Worm (Caenorhabditis elegans) whole organism, midembryonic: ENCODE data around the gene ZK930.7.

Source experiments
- cog-1 ChIP-seq: sonication (generic microtip); optimal IDR thresholded peaks from 2 replicates; lab custom pipeline; 2016; ENCODE audit warnings: missing genetic modification characterization, missing compliant biosample characterization
- flt-1 ChIP-seq: fragments of 200-800 bp; sonication (Bioruptor generic); IDR thresholded peaks from 2 replicates; pipeline ENCODE4 v1.3.6; 2022; ENCODE audit warnings: missing genetic modification characterization, missing compliant biosample characterization
- med-1 ChIP-seq: sonication (generic microtip); optimal IDR thresholded peaks from 2 replicates; lab custom pipeline; 2017; ENCODE audit warnings: missing genetic modification characterization, mild to moderate bottlenecking, missing compliant biosample characterization, antibody characterized with exemption, missing genetic modification reagents; ENCODE audit not compliant: insufficient read depth
- ref-1 ChIP-seq: fragments of 200-800 bp; sonication (Bioruptor generic); conservative IDR thresholded peaks from 2 replicates; pipeline ENCODE4 v1.3.6; 2022; ENCODE audit warnings: missing genetic modification reagents, missing genetic modification characterization, missing compliant biosample characterization
- tab-1 ChIP-seq: fragments of 200-800 bp; sonication (Bioruptor generic); IDR thresholded peaks from 2 replicates; pipeline ENCODE4 v1.3.6; 2022; ENCODE audit warnings: missing genetic modification characterization, missing compliant biosample characterization

DNA sequence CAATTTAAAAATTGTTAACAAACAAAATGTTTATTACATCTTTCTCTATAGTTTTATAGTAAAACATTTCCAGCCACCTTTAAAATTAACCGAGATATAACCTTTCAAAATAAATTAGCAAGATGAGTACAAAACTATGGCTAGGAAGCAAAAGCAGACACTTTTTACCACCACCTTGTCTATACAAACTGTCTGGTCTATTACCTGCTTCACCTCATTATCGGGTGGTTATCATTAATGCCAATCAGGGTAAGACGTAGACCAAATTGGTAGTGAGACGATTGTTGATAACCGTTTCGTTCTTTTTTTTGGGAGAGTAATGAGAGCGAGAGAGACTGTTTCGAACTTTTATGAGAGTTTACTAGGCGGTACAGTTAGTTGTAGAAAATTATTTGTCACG, 22.0 kb downstream of the ZK930.7 start:
- no peak for TF ChIP-seq med-1 (GFP tag; lab: Kevin White, UChicago)
- TF ChIP-seq cog-1 (tag; lab: Kevin White, UChicago) = no peak
- TF ChIP-seq flt-1 = no peak
- TF ChIP-seq ref-1 = no peak
- TF ChIP-seq tab-1 (GFP tag; lab: Robert Waterston, UW) = no peak
